Worm (Caenorhabditis elegans): Measurements from ENCODE around the gene snt-2.

ce11 chrIII:752326-752725, 41.2 kb downstream of the snt-2 start, which contains the start of gene pat-12:
- TF ChIP-seq nhr-11 (tag; optimal IDR thresholded peaks at IDR 0.05) (no peak), pha-4 (tag; optimal IDR thresholded peaks at IDR 0.05) (no peak), ceh-30 (tag; optimal IDR thresholded peaks at IDR 0.05) (no peak), elt-2 (tag; optimal IDR thresholded peaks at IDR 0.05) (no peak), dve-1 (tag; optimal IDR thresholded peaks at IDR 0.05) (no peak), unc-86 (tag; optimal IDR thresholded peaks at IDR 0.05) (no peak), ama-1 (optimal IDR thresholded peaks at IDR 0.05) (no peak), dmd-4 (tag; optimal IDR thresholded peaks at IDR 0.05; ENCODE audit: borderline replicate concordance) (no peak), nfya-1 (tag; optimal IDR thresholded peaks at IDR 0.05) (no peak), ttx-3 (tag; optimal IDR thresholded peaks at IDR 0.05) (no peak), ceh-6 (GFP tag; optimal IDR thresholded peaks at IDR 0.05) (no peak), madf-2 (tag; optimal IDR thresholded peaks at IDR 0.05) (no peak)
